Fruit fly (Drosophila melanogaster): ENCODE results near the gene CG13847.

The CG13847 gene

DNA sequence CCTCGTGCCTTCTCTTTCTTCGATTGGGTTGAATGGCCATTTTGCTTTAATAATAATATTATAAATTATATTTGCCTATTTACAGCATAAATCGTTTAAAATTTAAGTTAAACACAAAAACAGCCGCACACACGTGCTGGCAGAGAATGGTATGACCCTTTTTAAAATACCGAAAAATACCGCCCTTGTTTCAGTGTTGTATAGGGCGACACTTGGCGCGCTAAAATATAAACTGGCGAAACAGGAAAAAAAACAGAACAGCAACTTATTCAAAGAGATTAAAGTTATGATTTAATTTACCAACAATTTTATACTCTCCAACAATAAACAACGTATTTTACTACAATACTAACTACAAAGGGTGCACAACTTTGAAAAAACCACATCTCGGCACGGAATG is 10.5 kb upstream of the CG13847 start, which contains the start of gene CG12499 (continued):
- TF ChIP-seq D19B (GFP tag; optimal IDR thresholded peaks at IDR 0.05) (no peak), CG4854 (GFP tag; optimal IDR thresholded peaks at IDR 0.05) (no peak), CG8359 (GFP tag; optimal IDR thresholded peaks at IDR 0.05; ENCODE audit: borderline replicate concordance) (no peak), fd3F (GFP tag; optimal IDR thresholded peaks at IDR 0.05) (no peak), CG4730 (GFP tag; IDR thresholded peaks at IDR 0.05) (no peak), CG31441 (GFP tag; IDR thresholded peaks at IDR 0.05) (no peak), CG2889 (GFP tag; IDR thresholded peaks at IDR 0.05) (no peak), Asciz (GFP tag; optimal IDR thresholded peaks at IDR 0.05) (no peak), Opbp (GFP tag; IDR thresholded peaks at IDR 0.05; ENCODE audit: partially characterized antibody) (no peak), row (GFP tag; IDR thresholded peaks at IDR 0.05) (no peak), chn (GFP tag; optimal IDR thresholded peaks at IDR 0.05) (no peak), H2.0 (GFP tag; IDR thresholded peaks at IDR 0.05) (no peak), CG8281 (tag; optimal IDR thresholded peaks at IDR 0.05) (no peak), seq (GFP tag; IDR thresholded peaks at IDR 0.05) (no peak), stwl (tag; optimal IDR thresholded peaks at IDR 0.05) (no peak), CG1647 (GFP tag; optimal IDR thresholded peaks at IDR 0.05) (no peak), Ada2b (GFP tag; IDR thresholded peaks at IDR 0.05) (no peak), CG6654 (GFP tag; optimal IDR thresholded peaks at IDR 0.05) (no peak)

DNA sequence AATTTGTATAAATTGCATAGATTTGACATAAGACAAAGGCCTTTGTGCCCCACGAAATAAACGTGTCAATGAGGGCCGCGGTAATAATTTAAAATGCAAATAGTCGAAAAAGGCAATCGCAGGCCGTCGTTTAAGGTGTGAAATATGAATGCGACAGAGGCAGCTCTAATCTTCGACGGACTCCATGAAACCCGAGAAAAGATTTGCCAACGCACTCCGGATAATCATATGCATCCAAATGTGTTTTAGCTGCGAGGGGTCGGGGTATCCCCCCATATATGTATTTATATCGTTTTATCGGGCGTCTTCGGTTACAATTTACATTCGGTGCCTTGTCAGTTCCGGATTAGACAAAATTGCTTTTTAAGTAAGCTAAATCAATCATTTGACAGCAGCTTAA is 2.4 kb upstream of the CG13847 start:
- no peak for TF ChIP-seq cg (GFP tag; optimal IDR thresholded peaks at IDR 0.05)
- TF ChIP-seq CG1832 (GFP tag; optimal IDR thresholded peaks at IDR 0.05), result no peak
- no peak for TF ChIP-seq Gug (GFP tag; IDR thresholded peaks at IDR 0.05)
- no peak for TF ChIP-seq yki (optimal IDR thresholded peaks at IDR 0.05)
- TF ChIP-seq pros (GFP tag; optimal IDR thresholded peaks at IDR 0.05), result peak; percentile 20
- no peak for TF ChIP-seq CG18599 (GFP tag; optimal IDR thresholded peaks at IDR 0.05)
- TF ChIP-seq vvl (GFP tag; IDR thresholded peaks at IDR 0.05), result peak; percentile 66; the same call in 1 of the 2 replicates
- no peak for TF ChIP-seq lilli (GFP tag; optimal IDR thresholded peaks at IDR 0.05)
- TF ChIP-seq CG2712 (tag; optimal IDR thresholded peaks at IDR 0.05), result no peak
- TF ChIP-seq Awh (GFP tag; IDR thresholded peaks at IDR 0.05), result no peak
- TF ChIP-seq CG1529 (GFP tag; optimal IDR thresholded peaks at IDR 0.05), result no peak
- TF ChIP-seq Deaf1 (tag; optimal IDR thresholded peaks at IDR 0.05), result no peak
- TF ChIP-seq sc (optimal IDR thresholded peaks at IDR 0.05), result no peak
- no peak for TF ChIP-seq sc (GFP tag; optimal IDR thresholded peaks at IDR 0.05)
- peak in 1 of 2 experiments; percentile 12 for TF ChIP-seq Eip74EF (GFP tag; optimal IDR thresholded peaks at IDR 0.05)
- no peak for TF ChIP-seq HLH4C (GFP tag; IDR thresholded peaks at IDR 0.05; ENCODE audit: partially characterized antibody)
- TF ChIP-seq MESR4 (GFP tag; optimal IDR thresholded peaks at IDR 0.05), result no peak
- TF ChIP-seq grn (GFP tag; optimal IDR thresholded peaks at IDR 0.05), result no peak
- TF ChIP-seq ab (GFP tag; optimal IDR thresholded peaks at IDR 0.05), result no peak
- peak; percentile 60 for TF ChIP-seq abd-A (tag; optimal IDR thresholded peaks at IDR 0.05)
- TF ChIP-seq fu2 (GFP tag; optimal IDR thresholded peaks at IDR 0.05), result no peak
- no peak for TF ChIP-seq ase (GFP tag; IDR thresholded peaks at IDR 0.05)
- no peak for TF ChIP-seq CG15479 (GFP tag; optimal IDR thresholded peaks at IDR 0.05)
- TF ChIP-seq CG11504 (tag; optimal IDR thresholded peaks at IDR 0.05), result no peak
- peak; percentile 58 for TF ChIP-seq oc (tag; optimal IDR thresholded peaks at IDR 0.05)
- TF ChIP-seq CG12104 (GFP tag; optimal IDR thresholded peaks at IDR 0.05), result no peak

Data from whole organism, embryonic.